Worm (Caenorhabditis elegans): ENCODE results near the gene W04D2.4.

W04D2.4 gene

ce11 chrV:12465399-12465798 is 32.2 kb downstream of the W04D2.4 start:
- TF ChIP-seq tab-1 (GFP tag; IDR thresholded peaks at IDR 0.05) (no peak), klf-2 (GFP tag; conservative IDR thresholded peaks at IDR 0.05) (no peak), T22C8.4 (GFP tag; IDR thresholded peaks at IDR 0.05) (0 out of 2 replicates have a peak, but pooled peaks have one; percentile 23), cog-1 (tag; optimal IDR thresholded peaks at IDR 0.05) (peak; percentile 87), ref-1 (GFP tag; conservative IDR thresholded peaks at IDR 0.05) (no peak), med-1 (GFP tag; optimal IDR thresholded peaks at IDR 0.05; ENCODE audit: insufficient read depth) (no peak)

- TF ChIP-seq ztf-23 (GFP tag; IDR thresholded peaks at IDR 0.05) = no peak
- TF ChIP-seq flt-1 (GFP tag; IDR thresholded peaks at IDR 0.05) = no peak
- no peak for TF ChIP-seq T22C8.4 (GFP tag; IDR thresholded peaks at IDR 0.05)
- no peak for TF ChIP-seq cog-1 (tag; optimal IDR thresholded peaks at IDR 0.05)
- no peak for TF ChIP-seq med-1 (GFP tag; optimal IDR thresholded peaks at IDR 0.05; ENCODE audit: insufficient read depth)
- TF ChIP-seq ztf-29 (GFP tag; IDR thresholded peaks at IDR 0.05) = no peak
- TF ChIP-seq klf-2 (GFP tag; conservative IDR thresholded peaks at IDR 0.05) = no peak
- no peak for TF ChIP-seq ref-1 (GFP tag; conservative IDR thresholded peaks at IDR 0.05)
- TF ChIP-seq tab-1 (GFP tag; IDR thresholded peaks at IDR 0.05) = no peak
These were observed 34.6 kb downstream of the W04D2.4 start, which contains the start of gene egl-10 for ce11 chrV:12462908-12463307. egl-10 (minus strand) TSS chrV:12463008.

- TF ChIP-seq flt-1 (GFP tag; IDR thresholded peaks at IDR 0.05) (no peak), ztf-23 (GFP tag; IDR thresholded peaks at IDR 0.05) (no peak), tab-1 (GFP tag; IDR thresholded peaks at IDR 0.05) (no peak), T22C8.4 (GFP tag; IDR thresholded peaks at IDR 0.05) (no peak), ref-1 (GFP tag; conservative IDR thresholded peaks at IDR 0.05) (no peak), klf-2 (GFP tag; conservative IDR thresholded peaks at IDR 0.05) (no peak), cog-1 (tag; optimal IDR thresholded peaks at IDR 0.05) (no peak)
These were observed 37.0 kb downstream of the W04D2.4 start for ce11 chrV:12460583-12460982.

ce11 chrV:12455695-12456094 is 41.9 kb downstream of the W04D2.4 start:
- no peak for TF ChIP-seq ztf-29 (GFP tag; IDR thresholded peaks at IDR 0.05)
- no peak for TF ChIP-seq cog-1 (tag; optimal IDR thresholded peaks at IDR 0.05)
- TF ChIP-seq flt-1 (GFP tag; IDR thresholded peaks at IDR 0.05) = no peak
- no peak for TF ChIP-seq ref-1 (GFP tag; conservative IDR thresholded peaks at IDR 0.05)
- no peak for TF ChIP-seq ztf-23 (GFP tag; IDR thresholded peaks at IDR 0.05)
- no peak for TF ChIP-seq tab-1 (GFP tag; IDR thresholded peaks at IDR 0.05)
- TF ChIP-seq klf-2 (GFP tag; conservative IDR thresholded peaks at IDR 0.05) = no peak
- no peak for TF ChIP-seq T22C8.4 (GFP tag; IDR thresholded peaks at IDR 0.05)
- TF ChIP-seq med-1 (GFP tag; optimal IDR thresholded peaks at IDR 0.05; ENCODE audit: insufficient read depth) = no peak

- TF ChIP-seq cog-1 (tag; optimal IDR thresholded peaks at IDR 0.05) = no peak
- TF ChIP-seq med-1 (GFP tag; optimal IDR thresholded peaks at IDR 0.05; ENCODE audit: insufficient read depth) = no peak
- TF ChIP-seq ref-1 (GFP tag; conservative IDR thresholded peaks at IDR 0.05) = no peak
- TF ChIP-seq ztf-29 (GFP tag; IDR thresholded peaks at IDR 0.05) = no peak
- no peak for TF ChIP-seq T22C8.4 (GFP tag; IDR thresholded peaks at IDR 0.05)
- TF ChIP-seq klf-2 (GFP tag; conservative IDR thresholded peaks at IDR 0.05) = no peak
- TF ChIP-seq flt-1 (GFP tag; IDR thresholded peaks at IDR 0.05) = no peak
- no peak for TF ChIP-seq ztf-23 (GFP tag; IDR thresholded peaks at IDR 0.05)
- TF ChIP-seq tab-1 (GFP tag; IDR thresholded peaks at IDR 0.05) = no peak
These were observed 47.1 kb downstream of the W04D2.4 start, which contains the start of gene F28C1.1 for ce11 chrV:12450441-12450840. F28C1.1 (plus strand) TSS chrV:12450805.

ce11 chrV:12449902-12450301 is 47.7 kb downstream of the W04D2.4 start, which contains the start of gene C54D10.10:
C54D10.10 (minus strand) TSS chrV:12450002.
- TF ChIP-seq tab-1 (GFP tag; IDR thresholded peaks at IDR 0.05) (no peak), klf-2 (GFP tag; conservative IDR thresholded peaks at IDR 0.05) (no peak), ztf-29 (GFP tag; IDR thresholded peaks at IDR 0.05) (no peak), ztf-23 (GFP tag; IDR thresholded peaks at IDR 0.05) (no peak), cog-1 (tag; optimal IDR thresholded peaks at IDR 0.05) (no peak), flt-1 (GFP tag; IDR thresholded peaks at IDR 0.05) (no peak), ref-1 (GFP tag; conservative IDR thresholded peaks at IDR 0.05) (no peak), T22C8.4 (GFP tag; IDR thresholded peaks at IDR 0.05) (no peak), med-1 (GFP tag; optimal IDR thresholded peaks at IDR 0.05; ENCODE audit: insufficient read depth) (no peak)

ce11 chrV:12446895-12447294 is 50.7 kb downstream of the W04D2.4 start, which contains the start of the genes pals-38 and C54D10.9:
pals-38 (minus strand) TSS chrV:12446995.
C54D10.9 (plus strand) TSS chrV:12447153.
- no peak for TF ChIP-seq ref-1 (GFP tag; conservative IDR thresholded peaks at IDR 0.05)
- no peak for TF ChIP-seq flt-1 (GFP tag; IDR thresholded peaks at IDR 0.05)
- TF ChIP-seq cog-1 (tag; optimal IDR thresholded peaks at IDR 0.05) = no peak
- no peak for TF ChIP-seq T22C8.4 (GFP tag; IDR thresholded peaks at IDR 0.05)
- TF ChIP-seq tab-1 (GFP tag; IDR thresholded peaks at IDR 0.05) = no peak
- no peak for TF ChIP-seq ztf-23 (GFP tag; IDR thresholded peaks at IDR 0.05)
- TF ChIP-seq klf-2 (GFP tag; conservative IDR thresholded peaks at IDR 0.05) = no peak
- TF ChIP-seq ztf-29 (GFP tag; IDR thresholded peaks at IDR 0.05) = no peak
- TF ChIP-seq med-1 (GFP tag; optimal IDR thresholded peaks at IDR 0.05; ENCODE audit: insufficient read depth) = no peak
